Fruit fly (Drosophila melanogaster): ENCODE measurements around the gene neo.

The neo gene

DNA sequence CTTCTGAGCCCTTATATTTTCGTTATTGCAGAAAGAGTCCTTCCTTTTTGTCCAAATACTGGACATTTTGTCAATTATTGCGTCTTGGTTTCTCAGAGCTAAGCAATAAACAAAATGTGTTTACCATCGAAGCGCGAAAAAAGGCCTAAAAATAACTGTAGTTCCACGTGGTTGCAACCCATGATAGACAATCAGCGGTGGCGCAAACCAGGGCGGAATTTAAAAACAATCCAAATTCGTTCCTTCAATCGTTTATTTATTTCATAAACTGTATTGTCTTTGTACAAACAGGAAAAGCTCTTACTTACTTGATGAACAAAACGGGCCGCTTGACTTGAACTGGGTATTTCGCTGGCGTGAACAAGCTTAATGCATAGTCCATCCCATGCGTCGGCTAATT, 39.9 kb downstream of the neo start, which contains the start of gene CG7824 (continued):
- TF ChIP-seq CG9876 (GFP tag; optimal IDR thresholded peaks at IDR 0.05) (no peak), gfzf (GFP tag; optimal IDR thresholded peaks at IDR 0.05) (peak; percentile 91), chn (GFP tag; optimal IDR thresholded peaks at IDR 0.05) (no peak), Blimp-1 (GFP tag; optimal IDR thresholded peaks at IDR 0.05) (no peak), h (optimal IDR thresholded peaks at IDR 0.05) (no peak), CG11560 (tag; IDR thresholded peaks at IDR 0.05) (no peak), stwl (tag; optimal IDR thresholded peaks at IDR 0.05) (peak; percentile 22), CG2129 (GFP tag; IDR thresholded peaks at IDR 0.05; ENCODE audit: partially characterized antibody) (no peak), Vsx1 (GFP tag; optimal IDR thresholded peaks at IDR 0.05) (no peak), gem (tag; optimal IDR thresholded peaks at IDR 0.05) (no peak), ci (GFP tag; IDR thresholded peaks at IDR 0.05) (no peak), CG15269 (tag; optimal IDR thresholded peaks at IDR 0.05) (no peak), CG12942 (GFP tag; optimal IDR thresholded peaks at IDR 0.05) (no peak), mam (GFP tag; optimal IDR thresholded peaks at IDR 0.05) (no peak), CG32767 (GFP tag; IDR thresholded peaks at IDR 0.05) (no peak), HLH4C (GFP tag; IDR thresholded peaks at IDR 0.05; ENCODE audit: partially characterized antibody) (no peak), run (tag; optimal IDR thresholded peaks at IDR 0.05) (no peak), CG6791 (GFP tag; IDR thresholded peaks at IDR 0.05; ENCODE audit: partially characterized antibody) (0 out of 3 replicates have a peak, but pooled peaks have one; percentile 22), ssp (GFP tag; IDR thresholded peaks at IDR 0.05) (no peak), ham (GFP tag; IDR thresholded peaks at IDR 0.05) (no peak), CG12155 (GFP tag; optimal IDR thresholded peaks at IDR 0.05) (no peak), Ptx1 (GFP tag; IDR thresholded peaks at IDR 0.05) (no peak), Kr (GFP tag; optimal IDR thresholded peaks at IDR 0.05) (no peak), ewg (GFP tag; optimal IDR thresholded peaks at IDR 0.05) (peak; percentile 34), Atf3 (GFP tag; optimal IDR thresholded peaks at IDR 0.05) (no peak), CG14710 (tag; optimal IDR thresholded peaks at IDR 0.05) (peak; percentile 23), zfh2 (GFP tag; optimal IDR thresholded peaks at IDR 0.05) (no peak), slp2 (GFP tag; optimal IDR thresholded peaks at IDR 0.05) (no peak), chif (GFP tag; optimal IDR thresholded peaks at IDR 0.05) (no peak), CG13123 (GFP tag; optimal IDR thresholded peaks at IDR 0.05) (no peak), Eip74EF (GFP tag; optimal IDR thresholded peaks at IDR 0.05) (no peak), CG1647 (GFP tag; optimal IDR thresholded peaks at IDR 0.05) (no peak), tx (GFP tag; optimal IDR thresholded peaks at IDR 0.05) (no peak), Nf-YC (tag; optimal IDR thresholded peaks at IDR 0.05) (no peak), CG2889 (GFP tag; IDR thresholded peaks at IDR 0.05) (no peak), Jarid2 (GFP tag; optimal IDR thresholded peaks at IDR 0.05) (no peak), phol (tag; optimal IDR thresholded peaks at IDR 0.05) (peak; percentile 23), CG14441 (GFP tag; IDR thresholded peaks at IDR 0.05) (no peak), CG10147 (GFP tag; optimal IDR thresholded peaks at IDR 0.05) (no peak), Antp (GFP tag; optimal IDR thresholded peaks at IDR 0.05) (no peak), Dref (GFP tag; IDR thresholded peaks at IDR 0.05) (peak; percentile 51), Nf-YA (GFP tag; IDR thresholded peaks at IDR 0.05) (no peak), CG13287 (GFP tag; IDR thresholded peaks at IDR 0.05; ENCODE audit: partially characterized antibody) (peak; percentile 17; the same call in 1 of the 2 replicates), fru (optimal IDR thresholded peaks at IDR 0.05) (no peak), Awh (GFP tag; IDR thresholded peaks at IDR 0.05) (no peak), CG31224 (GFP tag; IDR thresholded peaks at IDR 0.05) (no peak), CG12299 (tag; optimal IDR thresholded peaks at IDR 0.05) (no peak), sisA (GFP tag; IDR thresholded peaks at IDR 0.05) (no peak), chinmo (GFP tag; IDR thresholded peaks at IDR 0.05; ENCODE audit: partially characterized antibody) (no peak), Ravus (GFP tag; IDR thresholded peaks at IDR 0.05) (no peak), CG6654 (GFP tag; optimal IDR thresholded peaks at IDR 0.05) (no peak), ind (GFP tag; optimal IDR thresholded peaks at IDR 0.05) (no peak)

All from whole organism, embryonic.